Worm (Caenorhabditis elegans) whole organism, early embryonic: ENCODE measurements around the gene Y38F1A.1.

Experiments used
- F13C5.2 ChIP-seq: sonication (generic microtip); optimal IDR thresholded peaks from 2 replicates; lab custom pipeline; 2017; ENCODE audit warnings: mild to moderate bottlenecking, missing genetic modification characterization, inconsistent platforms, missing compliant biosample characterization
- aly-1 ChIP-seq: sonication (generic microtip); optimal IDR thresholded peaks from 2 replicates; lab custom pipeline; 2016; ENCODE audit warnings: missing genetic modification characterization, missing compliant biosample characterization
- ama-1 ChIP-seq: fragments of 150-350 bp; optimal IDR thresholded peaks from 2 replicates; lab custom pipeline; 2014
- ceh-36 ChIP-seq: sonication (generic microtip); optimal IDR thresholded peaks from 2 replicates; lab custom pipeline; 2016; ENCODE audit warnings: missing genetic modification characterization, inconsistent platforms, missing compliant biosample characterization
- ets-7 ChIP-seq: sonication (generic microtip); optimal IDR thresholded peaks from 2 replicates; lab custom pipeline; 2016; ENCODE audit warnings: missing genotype, missing genetic modification characterization, missing compliant biosample characterization
- flt-1 ChIP-seq: fragments of 200-800 bp; sonication (Bioruptor generic); IDR thresholded peaks from 2 replicates; pipeline ENCODE4 v1.3.6; 2022; ENCODE audit warnings: missing genetic modification characterization, missing compliant biosample characterization
- hmbx-1 ChIP-seq: sonication (generic microtip); optimal IDR thresholded peaks from 2 replicates; lab custom pipeline; 2016; ENCODE audit warnings: mild to moderate bottlenecking, missing genetic modification characterization, missing compliant biosample characterization
- hmg-4 ChIP-seq: fragments of 200-800 bp; sonication (Bioruptor generic); optimal IDR thresholded peaks from 2 replicates; lab custom pipeline; 2018; ENCODE audit warnings: mild to moderate bottlenecking, missing genetic modification characterization, missing compliant biosample characterization
- pes-1 ChIP-seq: fragments of 200-800 bp; sonication (Bioruptor generic); IDR thresholded peaks from 2 replicates; pipeline ENCODE4 v1.3.6; 2022; ENCODE audit warnings: missing genetic modification reagents, missing genetic modification characterization, missing compliant biosample characterization
- scrt-1 ChIP-seq: fragments of 200-800 bp; sonication (Bioruptor generic); IDR thresholded peaks from 2 replicates; pipeline ENCODE4 v1.3.6; 2022; ENCODE audit warnings: missing genetic modification characterization, missing compliant biosample characterization
- sea-1 ChIP-seq: fragments of 200-800 bp; sonication (Bioruptor generic); conservative IDR thresholded peaks from 2 replicates; pipeline ENCODE4 v1.3.6; 2022; ENCODE audit warnings: missing genetic modification characterization, missing compliant biosample characterization
- tbx-11 ChIP-seq: fragments of 200-800 bp; sonication (Bioruptor generic); IDR thresholded peaks from 2 replicates; pipeline ENCODE4 v1.3.6; 2022; ENCODE audit warnings: missing genetic modification characterization, missing compliant biosample characterization
- tbx-37 ChIP-seq: fragments of 200-800 bp; sonication (Bioruptor generic); conservative IDR thresholded peaks from 2 replicates; pipeline ENCODE4 v1.3.6; 2022; ENCODE audit warnings: missing genetic modification reagents, missing genetic modification characterization, missing compliant biosample characterization
- tra-4 ChIP-seq: sonication (generic microtip); optimal IDR thresholded peaks from 2 replicates; lab custom pipeline; 2017; ENCODE audit warnings: missing genetic modification characterization, missing compliant biosample characterization

The Y38F1A.1 gene

DNA sequence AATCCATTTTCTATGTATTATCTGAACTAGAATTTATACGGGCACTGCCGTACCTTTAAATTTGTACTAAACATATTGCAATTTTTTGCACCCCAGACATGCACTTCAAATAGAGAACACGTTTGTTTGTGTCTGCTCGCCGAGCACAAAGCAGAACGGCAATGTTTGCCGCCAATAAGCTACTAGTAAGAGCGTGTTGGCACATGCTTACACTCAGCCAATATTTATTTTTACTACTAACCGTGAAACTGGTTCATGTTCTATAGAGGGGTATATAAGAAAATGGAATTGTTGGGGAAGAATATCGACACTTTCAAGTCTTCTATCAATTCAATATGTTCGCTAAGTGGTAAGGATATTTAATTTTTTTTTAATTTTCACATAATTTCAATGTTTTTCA lies 47.5 kb downstream of the Y38F1A.1 start, which contains the start of gene nspb-11:
Gene nspb-11 (plus strand): TSS at position 301 of the 400 bp plus-strand sequence.
- TF ChIP-seq F13C5.2 (tag; lab: Kevin White, UChicago) (no peak), tra-4 (no peak), tbx-11 (no peak), hmbx-1 (no peak), sea-1 (no peak), ama-1 (no peak), tbx-37 (no peak), aly-1 (tag; lab: Kevin White, UChicago) (no peak), hmg-4 (no peak), flt-1 (GFP tag; lab: Robert Waterston, UW) (no peak), scrt-1 (GFP tag; lab: Robert Waterston, UW) (no peak)

DNA sequence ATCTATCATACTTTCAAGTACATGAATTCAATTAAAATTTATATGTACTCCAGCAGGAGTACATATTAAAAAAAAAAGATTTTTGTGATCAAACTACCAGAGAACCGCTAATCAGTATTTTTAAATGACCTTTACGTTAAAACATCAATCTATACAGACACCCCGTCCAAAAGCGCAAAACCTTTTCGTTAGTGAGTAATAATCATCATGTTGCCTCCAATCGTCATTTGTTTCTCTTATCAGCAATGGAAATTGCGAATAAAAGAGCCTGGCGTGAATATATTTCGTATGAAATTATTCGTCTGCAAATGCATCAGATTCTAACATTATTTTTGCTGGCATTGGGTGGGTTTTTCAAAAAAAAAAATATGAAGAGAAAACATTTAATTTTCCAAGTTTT lies 50.4 kb downstream of the Y38F1A.1 start, which contains the start of gene clec-66:
Gene clec-66 (plus strand): TSS at position 225 of the 400 bp plus-strand sequence.
- TF ChIP-seq ceh-36 = no peak
- TF ChIP-seq scrt-1 (GFP tag; lab: Robert Waterston, UW) = no peak
- TF ChIP-seq hmbx-1 = no peak
- no peak for TF ChIP-seq sea-1
- no peak for TF ChIP-seq pes-1
- TF ChIP-seq tra-4 = no peak
- no peak for TF ChIP-seq tbx-11
- no peak for TF ChIP-seq ets-7 (tag; lab: Kevin White, UChicago)
- TF ChIP-seq aly-1 (tag; lab: Kevin White, UChicago) = no peak
- TF ChIP-seq flt-1 (GFP tag; lab: Robert Waterston, UW) = no peak
